Worm (Caenorhabditis elegans) whole organism, L1 larva: Measurements from ENCODE around the gene EGAP2.1.

Source experiments
- elt-2 ChIP-seq: sonication (generic microtip); optimal IDR thresholded peaks from 2 replicates; lab custom pipeline; 2016; ENCODE audit warnings: missing genetic modification characterization, mild to moderate bottlenecking, inconsistent platforms, missing compliant biosample characterization, missing genetic modification reagents
- nhr-237 ChIP-seq: fragments of 150-350 bp; optimal IDR thresholded peaks from 2 replicates; lab custom pipeline; 2014; ENCODE audit warnings: missing biosample characterization, missing genetic modification characterization
- sptf-1 ChIP-seq: fragments of 150-350 bp; optimal IDR thresholded peaks from 2 replicates; lab custom pipeline; 2014; ENCODE audit warnings: missing biosample characterization, missing genetic modification characterization

- no peak for TF ChIP-seq sptf-1 (tag; lab: Kevin White, UChicago)
- no peak for TF ChIP-seq elt-2 (tag; lab: Kevin White, UChicago)
- TF ChIP-seq nhr-237 (tag; lab: Kevin White, UChicago), result no peak
Measured at ce11 chrII:5220648-5221047, 10.6 kb upstream of the EGAP2.1 start.
